Worm (Caenorhabditis elegans): Measurements from ENCODE around the gene osm-10.

The osm-10 gene

ce11 chrIII:7234148-7234547, 8.9 kb upstream of the osm-10 start, which contains the start of gene ndus-8 (continued):
- TF ChIP-seq T20F7.1 (GFP tag; optimal IDR thresholded peaks at IDR 0.05): no peak
- TF ChIP-seq madf-9 (GFP tag; conservative IDR thresholded peaks at IDR 0.05): no peak
- TF ChIP-seq T26A8.4 (GFP tag; IDR thresholded peaks at IDR 0.05): no peak
- TF ChIP-seq hlh-30 (tag; optimal IDR thresholded peaks at IDR 0.05; ENCODE audit: insufficient read depth): peak; percentile 35
- TF ChIP-seq fos-1 (tag; optimal IDR thresholded peaks at IDR 0.05): no peak
- TF ChIP-seq nhr-111 (GFP tag; optimal IDR thresholded peaks at IDR 0.05): no peak
- peak; percentile 82 for TF ChIP-seq mes-2 (tag; optimal IDR thresholded peaks at IDR 0.05; ENCODE audit: poor library complexity, severe bottlenecking)
- peak; percentile 78 for TF ChIP-seq dpl-1 (GFP tag; optimal IDR thresholded peaks at IDR 0.05)
- no peak for TF ChIP-seq pqm-1 (tag; optimal IDR thresholded peaks at IDR 0.05)
- TF ChIP-seq ceh-82 (tag; optimal IDR thresholded peaks at IDR 0.05): no peak
- peak; percentile 62 for TF ChIP-seq dve-1 (tag; optimal IDR thresholded peaks at IDR 0.05; ENCODE audit: insufficient read depth)
- no peak for TF ChIP-seq egl-43 (GFP tag; IDR thresholded peaks at IDR 0.05)
- peak; percentile 44 for TF ChIP-seq rbr-2 (tag; optimal IDR thresholded peaks at IDR 0.05)
- no peak for TF ChIP-seq jun-1 (tag; optimal IDR thresholded peaks at IDR 0.05)
- peak; percentile 39 for TF ChIP-seq hlh-11 (tag; optimal IDR thresholded peaks at IDR 0.05)
- peak; percentile 62 for TF ChIP-seq mep-1 (tag; optimal IDR thresholded peaks at IDR 0.05)
- no peak for TF ChIP-seq nhr-6 (tag; optimal IDR thresholded peaks at IDR 0.05)
- no peak for TF ChIP-seq nhr-11 (tag; optimal IDR thresholded peaks at IDR 0.05)
- TF ChIP-seq nhr-48 (tag; optimal IDR thresholded peaks at IDR 0.05): no peak
- no peak for TF ChIP-seq ctbp-1 (GFP tag; IDR thresholded peaks at IDR 0.05)
- no peak for TF ChIP-seq F49E8.2 (tag; optimal IDR thresholded peaks at IDR 0.05; ENCODE audit: borderline replicate concordance)
- TF ChIP-seq Y105C5A.15 (GFP tag; IDR thresholded peaks at IDR 0.05): no peak
- no peak for TF ChIP-seq zfp-2 (tag; optimal IDR thresholded peaks at IDR 0.05)
- no peak for TF ChIP-seq madf-5 (GFP tag; IDR thresholded peaks at IDR 0.05)
- no peak for TF ChIP-seq nhr-25 (tag; optimal IDR thresholded peaks at IDR 0.05; ENCODE audit: borderline replicate concordance, insufficient read depth)

ce11 chrIII:7235660-7236059, 7.4 kb upstream of the osm-10 start:
- peak; percentile 85 for TF ChIP-seq set-16 (GFP tag; IDR thresholded peaks at IDR 0.05)

ce11 chrIII:7238727-7239126, 4.4 kb upstream of the osm-10 start, which contains the start of gene pars-1:
TSS of gene pars-1 (plus strand) at chrIII:7239027.
- TF ChIP-seq arid-1 (GFP tag; conservative IDR thresholded peaks at IDR 0.05) (no peak), nhr-6 (tag; optimal IDR thresholded peaks at IDR 0.05) (no peak), unc-62 (GFP tag; optimal IDR thresholded peaks at IDR 0.05 in 1 of 2) (no peak), unc-62 (tag; optimal IDR thresholded peaks at IDR 0.05) (no peak), egl-27 (tag; optimal IDR thresholded peaks at IDR 0.05) (no peak), zip-2 (tag; optimal IDR thresholded peaks at IDR 0.05) (peak; percentile 46)

ce11 chrIII:7239416-7239815, 3.7 kb upstream of the osm-10 start:
- TF ChIP-seq sdz-12 (GFP tag; optimal IDR thresholded peaks at IDR 0.05): no peak
- peak in 1 of 2 experiments; percentile 90 for TF ChIP-seq unc-62 (GFP tag; optimal IDR thresholded peaks at IDR 0.05 in 1 of 2)
- no peak for TF ChIP-seq unc-62 (tag; optimal IDR thresholded peaks at IDR 0.05)

- TF ChIP-seq mxl-2 (GFP tag; conservative IDR thresholded peaks at IDR 0.05) (no peak), nhr-111 (GFP tag; optimal IDR thresholded peaks at IDR 0.05) (no peak), zip-2 (tag; optimal IDR thresholded peaks at IDR 0.05) (no peak), ama-1 (optimal IDR thresholded peaks at IDR 0.05) (no peak), mep-1 (tag; optimal IDR thresholded peaks at IDR 0.05) (no peak), T20F7.1 (GFP tag; optimal IDR thresholded peaks at IDR 0.05) (no peak), daf-12 (tag; optimal IDR thresholded peaks at IDR 0.05) (no peak), nhr-102 (tag; optimal IDR thresholded peaks at IDR 0.05) (no peak), attf-4 (tag; optimal IDR thresholded peaks at IDR 0.05) (no peak), saeg-2 (GFP tag; IDR thresholded peaks at IDR 0.05) (no peak), nhr-77 (tag; optimal IDR thresholded peaks at IDR 0.05) (no peak), ZK546.5 (tag; optimal IDR thresholded peaks at IDR 0.05) (no peak), nhr-42 (GFP tag; IDR thresholded peaks at IDR 0.05) (no peak), egl-27 (tag; optimal IDR thresholded peaks at IDR 0.05) (no peak), R02D3.7 (tag; optimal IDR thresholded peaks at IDR 0.05) (no peak)
Observed at ce11 chrIII:7241065-7241464, 2.0 kb upstream of the osm-10 start, which contains the start of gene ztf-31. TSS of gene ztf-31 (plus strand) at chrIII:7241365.

Measured in whole organism, L4 larva.